Fruit fly (Drosophila melanogaster) whole organism, embryonic: Measurements from ENCODE around the gene CG18557.

Source experiments
- Blimp-1 ChIP-seq: fragments of 200-800 bp; sonication (Bioruptor generic); optimal IDR thresholded peaks from 3 replicates; lab custom pipeline; 2018; ENCODE audit warnings: missing biosample characterization, missing genetic modification characterization, mild to moderate bottlenecking, moderate library complexity, missing genetic modification reagents
- CG10654 ChIP-seq: fragments of 200-800 bp; sonication (Bioruptor generic); optimal IDR thresholded peaks from 2 replicates; lab custom pipeline; 2016; ENCODE audit warnings: missing biosample characterization, missing genetic modification characterization
- CG12744 ChIP-seq: fragments of 200-800 bp; sonication (Bioruptor generic); optimal IDR thresholded peaks from 2 replicates; lab custom pipeline; 2016; ENCODE audit warnings: missing biosample characterization, missing genetic modification characterization
- CG12769 ChIP-seq: fragments of 200-800 bp; sonication (Bioruptor generic); optimal IDR thresholded peaks from 2 replicates; lab custom pipeline; 2019; ENCODE audit warnings: missing biosample characterization, mild to moderate bottlenecking, missing genetic modification characterization, moderate library complexity
- CG13123 ChIP-seq: fragments of 200-800 bp; sonication (Bioruptor generic); optimal IDR thresholded peaks from 2 replicates; lab custom pipeline; 2016; ENCODE audit warnings: missing biosample characterization, missing genetic modification characterization
- CG13287 ChIP-seq: fragments of 200-800 bp; sonication (Bioruptor generic); IDR thresholded peaks from 2 replicates; pipeline ENCODE4 v1.3.6; 2022; ENCODE audit warnings: missing biosample characterization, missing genetic modification characterization; ENCODE audit not compliant: partially characterized antibody
- CG13894 ChIP-seq: fragments of 200-800 bp; sonication (Bioruptor generic); optimal IDR thresholded peaks from 3 replicates; lab custom pipeline; 2018; ENCODE audit warnings: missing biosample characterization, mild to moderate bottlenecking, missing genetic modification characterization, moderate library complexity
- CG14965 ChIP-seq: fragments of 200-800 bp; sonication (Bioruptor generic); optimal IDR thresholded peaks from 2 replicates; lab custom pipeline; 2016; ENCODE audit warnings: missing biosample characterization, missing genetic modification characterization, borderline replicate concordance
- CG15514 ChIP-seq: fragments of 200-800 bp; sonication (Bioruptor generic); optimal IDR thresholded peaks from 3 replicates; lab custom pipeline; 2017; ENCODE audit warnings: missing biosample characterization, missing genetic modification characterization, mild to moderate bottlenecking, moderate library complexity, missing genetic modification reagents
- CG15696 ChIP-seq: fragments of 200-800 bp; sonication (Bioruptor generic); optimal IDR thresholded peaks from 2 replicates; lab custom pipeline; 2019; ENCODE audit warnings: missing biosample characterization, mild to moderate bottlenecking, missing genetic modification characterization, moderate library complexity
- CG16815 ChIP-seq: fragments of 200-800 bp; sonication (Bioruptor generic); optimal IDR thresholded peaks from 3 replicates; lab custom pipeline; 2017; ENCODE audit warnings: missing biosample characterization, mild to moderate bottlenecking, missing genetic modification characterization
- CG18011 ChIP-seq: fragments of 200-800 bp; sonication (Bioruptor generic); optimal IDR thresholded peaks from 2 replicates; lab custom pipeline; 2017; ENCODE audit warnings: missing biosample characterization, missing genetic modification characterization, mild to moderate bottlenecking, moderate library complexity, missing genotype
- CG31365 ChIP-seq: fragments of 200-800 bp; sonication (Bioruptor generic); optimal IDR thresholded peaks from 2 replicates; lab custom pipeline; 2018; ENCODE audit warnings: missing biosample characterization, mild to moderate bottlenecking, missing genetic modification characterization
- CG31441 ChIP-seq: fragments of 200-800 bp; sonication (Bioruptor generic); IDR thresholded peaks from 2 replicates; pipeline ENCODE4 v1.3.6; 2022; ENCODE audit warnings: missing biosample characterization, missing genetic modification characterization
- CG3838 ChIP-seq: fragments of 200-800 bp; sonication (Bioruptor generic); optimal IDR thresholded peaks from 3 replicates; lab custom pipeline; 2016; ENCODE audit warnings: missing biosample characterization, missing genetic modification characterization
- CG4328 ChIP-seq: fragments of 200-800 bp; sonication (Bioruptor generic); optimal IDR thresholded peaks from 3 replicates; lab custom pipeline; 2017; ENCODE audit warnings: missing biosample characterization, missing genetic modification reagents, missing genetic modification characterization
- CG4707 ChIP-seq: fragments of 200-800 bp; sonication (Bioruptor generic); optimal IDR thresholded peaks from 2 replicates; lab custom pipeline; 2018; ENCODE audit warnings: missing biosample characterization, mild to moderate bottlenecking, missing genetic modification characterization, moderate library complexity
- CG6689 ChIP-seq: fragments of 200-800 bp; sonication (Bioruptor generic); IDR thresholded peaks from 2 replicates; pipeline ENCODE4 v1.3.6; 2022; ENCODE audit warnings: missing biosample characterization, missing genetic modification characterization
- CG8944 ChIP-seq: fragments of 200-800 bp; sonication (Bioruptor generic); optimal IDR thresholded peaks from 3 replicates; lab custom pipeline; 2016; ENCODE audit warnings: missing biosample characterization, missing genetic modification characterization
- D19B ChIP-seq: fragments of 200-800 bp; sonication (Bioruptor generic); optimal IDR thresholded peaks from 2 replicates; lab custom pipeline; 2017; ENCODE audit warnings: missing biosample characterization, mild to moderate bottlenecking, missing genetic modification characterization
- Deaf1 ChIP-seq: fragments of 200-800 bp; optimal IDR thresholded peaks from 3 replicates; lab custom pipeline; 2019; ENCODE audit warnings: missing biosample characterization, mild to moderate bottlenecking, missing genetic modification characterization, moderate library complexity
- E2f2 ChIP-seq: fragments of 200-800 bp; sonication (Bioruptor generic); IDR thresholded peaks from 2 replicates; pipeline ENCODE4 v1.3.6; 2022; ENCODE audit warnings: missing biosample characterization, missing genetic modification characterization
- Xbp1 ChIP-seq: fragments of 200-800 bp; sonication (Bioruptor generic); optimal IDR thresholded peaks from 3 replicates; lab custom pipeline; 2016; ENCODE audit warnings: missing biosample characterization, mild to moderate bottlenecking, missing genetic modification characterization
- abd-A ChIP-seq: fragments of 200-800 bp; sonication (Bioruptor generic); optimal IDR thresholded peaks from 3 replicates; lab custom pipeline; 2019; ENCODE audit warnings: missing biosample characterization, mild to moderate bottlenecking, missing genetic modification characterization, moderate library complexity
- bbx ChIP-seq: fragments of 200-800 bp; sonication (Bioruptor generic); IDR thresholded peaks from 2 replicates; pipeline ENCODE4 v1.3.6; 2022; ENCODE audit warnings: missing biosample characterization, missing genetic modification characterization; ENCODE audit not compliant: partially characterized antibody
- bigmax ChIP-seq: fragments of 200-800 bp; sonication (Bioruptor generic); optimal IDR thresholded peaks from 2 replicates; lab custom pipeline; 2018; ENCODE audit warnings: missing biosample characterization, mild to moderate bottlenecking, missing genetic modification characterization
- chinmo ChIP-seq: fragments of 200-800 bp; sonication (Bioruptor generic); IDR thresholded peaks from 4 replicates; pipeline ENCODE4 v1.3.6; 2022; ENCODE audit warnings: missing biosample characterization, missing genetic modification characterization; ENCODE audit not compliant: partially characterized antibody
- dimm ChIP-seq: fragments of 200-800 bp; sonication (Bioruptor generic); IDR thresholded peaks from 2 replicates; pipeline ENCODE4 v1.3.6; 2022; ENCODE audit warnings: missing biosample characterization, missing genetic modification characterization
- dpn ChIP-seq, 2 experiments: fragments of 200-800 bp; sonication (Bioruptor generic); optimal IDR thresholded peaks; 3 replicates each; lab custom pipeline; 2016; ENCODE audit warnings: missing biosample characterization in 2 of 2, missing genetic modification characterization in 2 of 2
- esg ChIP-seq: fragments of 200-800 bp; sonication (Bioruptor generic); conservative IDR thresholded peaks from 2 replicates; pipeline ENCODE4 v1.3.6; 2022; ENCODE audit warnings: missing biosample characterization, missing genetic modification characterization
- fd102C ChIP-seq: fragments of 200-800 bp; sonication (Bioruptor generic); optimal IDR thresholded peaks from 2 replicates; lab custom pipeline; 2018; ENCODE audit warnings: missing biosample characterization, mild to moderate bottlenecking, missing genetic modification characterization, moderate library complexity
- fu2 ChIP-seq: fragments of 200-800 bp; sonication (Bioruptor generic); optimal IDR thresholded peaks from 2 replicates; lab custom pipeline; 2016; ENCODE audit warnings: missing biosample characterization, missing genetic modification characterization
- grn ChIP-seq: fragments of 200-800 bp; sonication (Bioruptor generic); optimal IDR thresholded peaks from 3 replicates; lab custom pipeline; 2017; ENCODE audit warnings: missing biosample characterization, missing genetic modification characterization
- gro ChIP-seq: fragments of 200-800 bp; sonication (Bioruptor generic); optimal IDR thresholded peaks from 2 replicates; lab custom pipeline; 2016; ENCODE audit warnings: missing biosample characterization, missing genetic modification characterization
- mam ChIP-seq: fragments of 200-800 bp; sonication (Bioruptor generic); optimal IDR thresholded peaks from 3 replicates; lab custom pipeline; 2016; ENCODE audit warnings: missing biosample characterization, missing genetic modification characterization
- pb ChIP-seq: fragments of 200-800 bp; sonication (Bioruptor generic); optimal IDR thresholded peaks from 3 replicates; lab custom pipeline; 2016; ENCODE audit warnings: missing biosample characterization, missing genetic modification characterization
- ranshi ChIP-seq: fragments of 200-800 bp; sonication (Bioruptor generic); IDR thresholded peaks from 2 replicates; pipeline ENCODE4 v1.3.6; 2022; ENCODE audit warnings: missing biosample characterization, missing genetic modification characterization
- sna ChIP-seq: fragments of 200-800 bp; sonication (Bioruptor generic); IDR thresholded peaks from 2 replicates; pipeline ENCODE4 v1.3.6; 2022; ENCODE audit warnings: missing biosample characterization, missing genetic modification characterization; ENCODE audit not compliant: partially characterized antibody
- tin ChIP-seq: fragments of 200-800 bp; sonication (Bioruptor generic); optimal IDR thresholded peaks from 3 replicates; lab custom pipeline; 2016; ENCODE audit warnings: missing biosample characterization, missing genetic modification characterization
- tll ChIP-seq, 2 experiments: fragments of 200-800 bp in 1 of 2; fragments of >200 bp in 1 of 2; sonication (Bioruptor generic) in 1 of 2; optimal IDR thresholded peaks; 2 replicates each; lab custom pipeline; 2017 to 2019; ENCODE audit warnings: missing biosample characterization in 2 of 2, missing genetic modification characterization in 2 of 2, mild to moderate bottlenecking in 1 of 2, moderate library complexity in 1 of 2
- trh ChIP-seq: fragments of 200-800 bp; sonication (Bioruptor generic); optimal IDR thresholded peaks from 2 replicates; lab custom pipeline; 2016; ENCODE audit warnings: missing biosample characterization, missing genetic modification characterization
- twi ChIP-seq: fragments of 200-800 bp; optimal IDR thresholded peaks from 2 replicates; lab custom pipeline; 2019; ENCODE audit warnings: missing biosample characterization, mild to moderate bottlenecking, missing genetic modification characterization, moderate library complexity
- tx ChIP-seq: fragments of 200-800 bp; sonication (Bioruptor generic); optimal IDR thresholded peaks from 2 replicates; lab custom pipeline; 2016; ENCODE audit warnings: missing biosample characterization, missing genetic modification characterization
- vvl ChIP-seq: fragments of 200-800 bp; sonication (Bioruptor generic); IDR thresholded peaks from 2 replicates; pipeline ENCODE4 v1.3.6; 2022; ENCODE audit warnings: missing biosample characterization, missing genetic modification characterization
- wek ChIP-seq: fragments of 200-800 bp; sonication (Bioruptor generic); optimal IDR thresholded peaks from 3 replicates; lab custom pipeline; 2018; ENCODE audit warnings: missing biosample characterization, mild to moderate bottlenecking, missing genetic modification characterization, moderate library complexity
- zfh2 ChIP-seq: fragments of 200-800 bp; sonication (Bioruptor generic); optimal IDR thresholded peaks from 2 replicates; lab custom pipeline; 2016; ENCODE audit warnings: missing biosample characterization, missing genetic modification characterization

CG18557 gene

DNA sequence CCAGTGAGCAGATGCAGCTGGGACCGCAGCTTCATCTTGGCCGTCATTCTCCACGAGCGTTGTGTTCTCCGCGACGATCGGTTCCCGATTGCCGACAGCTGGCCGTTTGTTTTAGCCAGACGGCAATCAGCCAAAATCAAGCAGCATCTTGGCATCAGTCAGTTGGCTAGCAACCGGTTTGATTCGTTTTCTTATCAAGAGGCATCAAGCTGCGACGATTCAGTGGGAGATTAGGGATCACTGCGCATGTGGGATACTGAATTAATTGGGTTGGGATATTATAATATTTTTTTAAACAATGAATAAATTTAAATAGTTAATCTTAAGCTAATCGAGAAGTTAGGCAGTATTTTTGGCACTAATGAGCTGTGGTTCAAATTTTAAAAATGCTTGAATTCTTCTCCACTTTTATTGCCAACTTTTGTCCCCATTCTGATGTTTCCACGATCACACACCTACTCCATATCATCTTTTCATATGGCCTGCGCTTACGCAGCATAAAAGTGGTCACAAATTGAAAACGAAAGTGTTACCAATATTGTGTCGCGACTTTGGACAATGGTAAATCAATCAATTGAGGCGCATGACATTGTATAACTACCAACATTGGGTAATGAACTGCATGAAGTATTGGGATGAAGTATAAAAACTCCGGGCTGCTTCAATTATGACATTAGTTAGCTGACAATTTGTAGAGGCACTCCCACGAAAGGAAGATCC is 7.6 kb downstream of the CG18557 start, which contains the start of the genes CG3119 and Cpr23B:
Gene CG3119, minus strand, starts transcription at position 92 of the 720 bp plus-strand sequence.
Gene Cpr23B, plus strand, starts transcription at position 670 of the 720 bp plus-strand sequence.
- TF ChIP-seq CG16815 (GFP tag; lab: Kevin White, UChicago) (no peak), chinmo (GFP tag; lab: Robert Waterston, UW) (peak; percentile 51; the same call in 1 of the 4 replicates), vvl (GFP tag; lab: Robert Waterston, UW) (peak; percentile 29; the same call in 1 of the 2 replicates), Blimp-1 (GFP tag; lab: Kevin White, UChicago) (peak; percentile 56), tx (GFP tag; lab: Kevin White, UChicago) (no peak), abd-A (tag; lab: Kevin White, UChicago) (peak; percentile 40), bbx (GFP tag; lab: Robert Waterston, UW) (no peak), fu2 (GFP tag; lab: Kevin White, UChicago) (no peak), Deaf1 (tag; lab: Kevin White, UChicago) (peak; percentile 44), grn (GFP tag; lab: Kevin White, UChicago) (peak; percentile 85), CG12769 (tag; lab: Kevin White, UChicago) (peak; percentile 79), CG13894 (tag; lab: Kevin White, UChicago) (peak; percentile 12)

DNA sequence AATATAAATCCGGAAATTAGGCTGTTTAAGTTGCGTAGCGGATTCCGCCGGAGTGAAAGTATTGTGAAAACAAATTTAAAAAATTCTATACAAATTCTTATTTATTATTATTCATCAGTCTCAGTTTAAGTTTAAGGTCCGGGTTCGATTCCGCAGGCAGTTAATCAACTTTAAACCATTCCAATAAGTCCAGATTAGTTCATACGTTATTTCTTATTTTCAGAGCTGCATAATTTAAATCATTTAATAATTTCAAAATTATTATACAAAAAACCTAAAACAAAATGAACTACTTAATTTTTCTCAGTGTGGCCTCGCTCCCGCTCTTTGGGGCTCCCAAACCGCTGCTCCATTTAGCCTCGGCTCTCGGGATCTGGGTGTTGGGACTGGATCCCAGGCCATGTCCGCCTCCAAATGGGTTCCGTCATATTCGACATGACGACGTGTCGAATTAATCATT is 15.2 kb downstream of the CG18557 start:
- peak; percentile 89 for TF ChIP-seq CG6689 (GFP tag; lab: Robert Waterston, UW)
- TF ChIP-seq CG13287 (GFP tag; lab: Robert Waterston, UW): no peak
- TF ChIP-seq CG12744 (GFP tag; lab: Kevin White, UChicago): peak; percentile 46
- TF ChIP-seq wek: no peak
- TF ChIP-seq CG4707: peak; percentile 57
- peak; percentile 70 to 79 for TF ChIP-seq dpn (GFP tag; optimal IDR thresholded peaks at IDR 0.05; lab: Kevin White, UChicago)
- TF ChIP-seq tin (GFP tag; lab: Kevin White, UChicago): peak; percentile 89
- TF ChIP-seq CG31441 (GFP tag; lab: Robert Waterston, UW): peak; percentile 94
- peak; percentile 73 for TF ChIP-seq esg (GFP tag; lab: Robert Waterston, UW)
- TF ChIP-seq zfh2 (GFP tag; lab: Kevin White, UChicago): peak; percentile 52
- no peak for TF ChIP-seq pb
- TF ChIP-seq CG31365 (tag; lab: Kevin White, UChicago): no peak
- no peak for TF ChIP-seq CG8944
- peak; percentile 42; the same call in 1 of the 2 replicates for TF ChIP-seq ranshi (GFP tag; lab: Robert Waterston, UW)
- TF ChIP-seq trh: peak; percentile 73
- peak; percentile 86 for TF ChIP-seq twi (tag; lab: Kevin White, UChicago)
- TF ChIP-seq CG15696 (tag; lab: Kevin White, UChicago): peak; percentile 86
- no peak for TF ChIP-seq dimm
- TF ChIP-seq gro (GFP tag; lab: Kevin White, UChicago): no peak
- no peak for TF ChIP-seq tll (GFP tag; optimal IDR thresholded peaks at IDR 0.05; lab: Kevin White, UChicago)
- TF ChIP-seq fd102C: no peak
- no peak for TF ChIP-seq CG14965 (GFP tag; lab: Kevin White, UChicago)
- TF ChIP-seq CG10654: peak; percentile 78
- peak; percentile 55 for TF ChIP-seq E2f2
- TF ChIP-seq Xbp1 (GFP tag; lab: Kevin White, UChicago): peak; percentile 87
- no peak for TF ChIP-seq sna (GFP tag; lab: Robert Waterston, UW)
- TF ChIP-seq CG15514: peak; percentile 47
- TF ChIP-seq CG3838: peak; percentile 60
- peak; percentile 87 for TF ChIP-seq CG4328 (GFP tag; lab: Kevin White, UChicago)
- peak; percentile 53 for TF ChIP-seq CG18011 (GFP tag; lab: Kevin White, UChicago)
- TF ChIP-seq CG13123 (GFP tag; lab: Kevin White, UChicago): peak; percentile 45
- peak; percentile 50 for TF ChIP-seq mam
- peak; percentile 71 for TF ChIP-seq D19B (GFP tag; lab: Kevin White, UChicago)
- TF ChIP-seq bigmax (GFP tag; lab: Kevin White, UChicago): no peak
